Fruit fly (Drosophila melanogaster) ovary, adult (tissue): Measurements from ENCODE around the gene CG43373.

ENCODE experiments used
- CG17801 ChIP-seq: fragments of 200-800 bp; optimal IDR thresholded peaks from 2 replicates; lab custom pipeline; 2019; ENCODE audit warnings: missing biosample characterization, mild to moderate bottlenecking, missing genetic modification characterization, moderate library complexity; ENCODE audit not compliant: partially characterized antibody

Gene CG43373

DNA sequence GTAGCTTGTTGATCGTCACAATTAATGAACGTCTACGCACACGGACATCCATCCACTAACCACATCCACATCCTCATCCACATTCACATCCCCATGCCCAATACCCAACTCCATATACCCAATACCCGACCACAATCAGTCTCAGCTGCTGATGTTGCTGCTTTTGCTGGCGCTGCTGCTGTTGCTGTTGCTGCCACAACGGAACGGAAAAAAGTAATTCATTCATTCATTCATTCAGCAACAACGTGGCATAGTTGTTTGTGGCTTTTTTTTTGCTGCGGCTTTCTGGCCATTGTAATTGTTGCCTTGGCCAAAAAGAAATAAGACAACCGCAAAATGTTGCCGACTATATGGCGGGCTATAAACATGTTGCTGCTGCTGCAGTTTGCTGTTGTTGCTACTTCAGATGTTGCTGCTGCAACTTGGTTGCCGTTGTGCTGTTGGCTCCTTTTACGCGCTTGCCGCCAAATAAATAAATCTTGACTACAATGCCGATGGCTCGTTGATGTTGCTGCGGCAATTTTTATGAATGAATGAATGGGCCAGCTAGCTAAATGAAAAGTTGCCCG is 66.0 kb downstream of the CG43373 start:
- no peak for TF ChIP-seq CG17801 (GFP tag; lab: Kevin White, UChicago)

DNA sequence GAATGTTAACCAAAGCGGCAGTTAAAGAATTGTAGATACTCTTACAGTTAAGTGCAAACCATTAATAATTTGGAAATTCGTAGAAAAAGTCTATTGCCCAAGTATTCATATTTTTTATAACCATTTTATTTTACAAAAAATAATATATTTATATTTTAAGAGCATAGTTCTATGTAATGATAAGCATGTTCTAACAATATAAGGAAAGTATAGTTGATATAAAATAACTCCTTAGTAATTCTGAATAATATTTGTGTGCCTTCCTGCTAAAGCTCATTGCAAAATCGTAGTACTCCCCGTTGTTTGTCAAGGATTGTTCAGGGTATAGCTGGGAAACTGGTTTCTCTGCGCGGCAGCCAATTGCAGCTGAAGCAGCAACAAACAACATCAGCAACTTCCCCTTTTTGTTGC is 66.5 kb downstream of the CG43373 start:
- no peak for TF ChIP-seq CG17801 (GFP tag; lab: Kevin White, UChicago)

DNA sequence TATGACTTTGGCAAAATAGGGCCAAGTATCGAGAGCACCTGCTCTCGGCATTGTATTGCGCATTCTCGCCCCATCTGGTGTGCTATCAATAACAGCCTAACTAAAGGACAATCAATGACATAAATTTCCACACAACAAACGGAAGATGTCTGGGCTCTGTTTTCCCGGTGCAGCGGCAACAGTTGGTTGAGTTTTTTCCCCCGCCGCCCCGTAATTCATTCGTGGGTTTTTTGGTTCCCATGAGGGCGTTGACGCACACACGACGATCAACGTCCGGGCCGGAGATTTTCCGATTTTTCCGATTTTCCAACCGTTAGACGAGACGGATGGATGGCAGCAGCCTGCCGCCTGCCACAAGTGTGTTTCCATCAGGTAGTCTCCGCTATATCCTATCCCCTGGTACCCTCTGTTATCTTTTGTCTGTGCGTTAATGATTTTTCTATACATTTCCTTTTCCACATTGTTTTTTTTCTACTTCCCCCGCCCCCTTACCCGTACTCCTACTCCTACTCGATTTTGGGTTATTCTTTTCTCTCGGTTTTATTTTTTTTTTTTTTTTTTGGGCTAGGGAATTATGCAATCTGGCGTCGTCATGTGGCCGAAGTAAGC is 67.5 kb downstream of the CG43373 start:
- no peak for TF ChIP-seq CG17801 (GFP tag; lab: Kevin White, UChicago)

DNA sequence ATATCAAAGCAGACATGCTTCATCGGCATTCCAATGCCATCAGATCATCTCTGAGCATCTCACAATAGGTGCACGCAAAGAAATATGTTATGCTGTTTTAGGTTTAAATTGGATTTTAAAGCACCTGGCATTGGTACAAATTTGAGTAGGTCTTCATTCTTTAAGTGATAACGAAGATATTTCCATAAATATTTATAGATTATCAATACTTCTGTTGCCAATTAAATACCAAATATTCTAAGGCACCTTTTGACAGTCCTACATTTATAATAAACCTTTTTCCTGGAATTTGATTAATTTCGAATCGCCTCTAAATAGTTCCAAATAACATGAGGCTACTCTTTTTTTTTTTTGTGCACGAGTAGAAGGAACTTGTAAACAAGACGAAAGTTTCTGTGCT is 69.0 kb downstream of the CG43373 start:
- TF ChIP-seq CG17801 (GFP tag; lab: Kevin White, UChicago) = no peak

DNA sequence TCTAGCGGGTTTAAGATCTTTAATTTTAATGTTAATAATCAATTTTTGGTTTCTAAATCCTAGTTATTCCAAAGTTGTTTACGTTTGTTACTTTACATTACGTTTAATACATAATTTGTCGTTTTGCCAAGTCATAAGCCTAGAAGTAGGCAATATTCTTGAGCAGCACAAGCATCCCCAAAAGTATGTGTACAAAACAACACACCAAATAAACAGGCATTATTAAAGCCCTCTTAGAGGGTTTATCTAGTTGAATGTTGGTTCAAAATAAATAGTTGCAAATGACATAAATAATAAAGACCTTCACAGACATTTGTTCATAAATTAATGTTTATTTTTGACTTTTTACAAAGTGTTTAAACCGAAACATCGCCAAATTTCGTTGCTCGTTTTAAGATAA is 73.1 kb downstream of the CG43373 start:
- TF ChIP-seq CG17801 (GFP tag; lab: Kevin White, UChicago) = no peak

DNA sequence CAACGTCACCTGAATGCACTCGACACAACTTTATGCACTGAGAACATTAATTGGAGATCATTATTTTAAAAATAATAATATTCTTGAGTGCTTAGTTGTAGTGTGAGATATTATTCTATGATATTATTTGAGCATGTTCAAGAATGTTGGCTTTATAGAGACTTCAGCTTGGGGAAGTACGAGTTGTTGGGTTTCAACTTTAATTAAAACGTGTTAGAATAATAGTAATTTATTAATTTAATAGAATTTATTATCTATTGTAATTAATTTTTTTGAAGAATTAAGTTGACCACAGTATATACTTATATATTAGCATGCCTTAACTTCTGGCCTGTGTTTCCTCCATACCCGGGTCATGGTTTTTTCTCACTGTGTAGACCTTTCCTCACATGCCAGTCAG is 79.3 kb downstream of the CG43373 start:
- peak; percentile 52 for TF ChIP-seq CG17801 (GFP tag; lab: Kevin White, UChicago)

DNA sequence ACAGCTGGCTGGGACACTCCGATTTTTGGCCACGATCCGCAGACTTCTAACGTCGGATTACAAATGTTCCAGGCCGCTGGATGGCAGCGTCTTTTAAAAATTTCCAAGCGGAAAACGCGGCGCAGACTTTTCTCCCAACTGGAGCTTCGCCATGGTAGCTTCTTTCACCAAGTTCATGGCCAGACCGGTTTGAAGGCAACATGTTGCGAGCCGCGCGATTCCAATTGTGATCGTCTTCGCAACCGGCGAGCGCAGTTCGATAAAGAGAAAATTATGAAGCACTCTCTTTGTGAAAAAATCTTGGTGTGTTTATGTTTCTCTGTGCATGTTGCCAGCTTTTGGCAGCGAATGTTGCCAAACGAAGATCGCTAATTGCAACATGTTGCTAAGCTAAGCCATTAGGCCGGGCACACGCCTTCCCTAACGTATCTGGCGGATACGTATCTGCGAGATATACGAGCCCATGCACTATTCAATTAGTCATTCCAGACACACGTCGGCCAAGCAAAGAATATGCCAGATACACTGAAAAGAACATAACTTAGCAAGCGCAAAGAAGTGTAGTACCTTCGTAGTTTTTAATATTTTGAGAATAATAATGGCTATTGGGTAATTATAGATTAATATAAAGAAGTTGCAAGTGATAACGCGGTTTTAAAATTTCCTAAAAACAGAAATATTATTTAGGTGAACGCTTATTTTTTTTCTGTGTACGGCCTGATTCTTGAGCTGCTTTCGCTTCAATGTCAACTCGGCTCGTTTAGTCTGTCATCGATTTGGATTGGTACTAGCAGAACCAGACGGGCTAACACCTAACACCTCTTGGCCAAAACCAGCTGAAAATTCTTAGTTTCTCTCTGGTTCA is 91.1 kb downstream of the CG43373 start, which contains the start of gene dsx-c73A:
dsx-c73A (minus strand) TSS at position 72 of the 865 bp plus-strand sequence.
- no peak for TF ChIP-seq CG17801 (GFP tag; lab: Kevin White, UChicago)

DNA sequence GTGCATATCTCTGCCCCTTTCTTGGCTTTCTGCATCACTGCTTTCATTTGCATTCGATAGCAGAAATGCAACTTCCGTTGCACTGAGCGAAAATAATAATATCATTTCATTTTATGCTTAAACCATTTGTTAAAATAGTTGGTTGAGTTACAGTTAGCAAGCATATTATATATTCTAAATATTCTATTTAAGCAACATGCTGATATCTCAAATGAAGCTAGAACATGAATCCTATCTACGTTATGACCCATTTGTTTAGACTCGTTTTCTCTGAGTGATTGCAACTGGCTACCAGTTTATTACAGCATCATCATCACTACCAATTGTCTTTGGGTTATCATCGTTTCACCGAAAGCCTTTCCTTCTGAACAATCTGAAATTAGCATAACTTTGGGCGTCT is 100.5 kb downstream of the CG43373 start:
- no peak for TF ChIP-seq CG17801 (GFP tag; lab: Kevin White, UChicago)
